Fruit fly (Drosophila melanogaster) Kc167 (cell line): ENCODE measurements around the gene Ran.

ENCODE experiments used
- h ChIP-seq: fragments of >200 bp; optimal IDR thresholded peaks from 3 replicates; lab custom pipeline; 2018; ENCODE audit warnings: missing external identifiers
- psq ChIP-seq: fragments of >200 bp; optimal IDR thresholded peaks from 2 replicates; lab custom pipeline; 2017; ENCODE audit warnings: missing external identifiers

dm6 chrX:11128828-11129227 lies 19.7 kb downstream of the Ran start, which contains the start of gene SrpRalpha:
- TF ChIP-seq h (lab: Kevin White, UChicago) (no peak), psq (lab: Kevin White, UChicago) (no peak)
